Worm (Caenorhabditis elegans) whole organism, early embryonic: ENCODE measurements around the gene F14D7.14.

Experiments used
- B0310.2 ChIP-seq: sonication (generic microtip); optimal IDR thresholded peaks from 2 replicates; lab custom pipeline; 2016; ENCODE audit warnings: mild to moderate bottlenecking, missing genetic modification characterization, missing compliant biosample characterization
- F13C5.2 ChIP-seq: sonication (generic microtip); optimal IDR thresholded peaks from 2 replicates; lab custom pipeline; 2017; ENCODE audit warnings: mild to moderate bottlenecking, missing genetic modification characterization, inconsistent platforms, missing compliant biosample characterization
- aly-1 ChIP-seq: sonication (generic microtip); optimal IDR thresholded peaks from 2 replicates; lab custom pipeline; 2016; ENCODE audit warnings: missing genetic modification characterization, missing compliant biosample characterization
- ama-1 ChIP-seq: fragments of 150-350 bp; optimal IDR thresholded peaks from 2 replicates; lab custom pipeline; 2014
- ceh-13 ChIP-seq: fragments of 200-800 bp; sonication (Bioruptor generic); optimal IDR thresholded peaks from 2 replicates; lab custom pipeline; 2018; ENCODE audit warnings: mild to moderate bottlenecking, missing genetic modification characterization, missing compliant biosample characterization
- ceh-36 ChIP-seq: sonication (generic microtip); optimal IDR thresholded peaks from 2 replicates; lab custom pipeline; 2016; ENCODE audit warnings: missing genetic modification characterization, inconsistent platforms, missing compliant biosample characterization
- ets-7 ChIP-seq: sonication (generic microtip); optimal IDR thresholded peaks from 2 replicates; lab custom pipeline; 2016; ENCODE audit warnings: missing genotype, missing genetic modification characterization, missing compliant biosample characterization
- flt-1 ChIP-seq: fragments of 200-800 bp; sonication (Bioruptor generic); IDR thresholded peaks from 2 replicates; pipeline ENCODE4 v1.3.6; 2022; ENCODE audit warnings: missing genetic modification characterization, missing compliant biosample characterization
- hmg-4 ChIP-seq: fragments of 200-800 bp; sonication (Bioruptor generic); optimal IDR thresholded peaks from 2 replicates; lab custom pipeline; 2018; ENCODE audit warnings: mild to moderate bottlenecking, missing genetic modification characterization, missing compliant biosample characterization
- hnd-1 ChIP-seq: sonication (generic microtip); optimal IDR thresholded peaks from 2 replicates; lab custom pipeline; 2016; ENCODE audit warnings: missing genetic modification characterization, missing compliant biosample characterization
- scrt-1 ChIP-seq: fragments of 200-800 bp; sonication (Bioruptor generic); IDR thresholded peaks from 2 replicates; pipeline ENCODE4 v1.3.6; 2022; ENCODE audit warnings: missing genetic modification characterization, missing compliant biosample characterization
- sea-1 ChIP-seq: fragments of 200-800 bp; sonication (Bioruptor generic); conservative IDR thresholded peaks from 2 replicates; pipeline ENCODE4 v1.3.6; 2022; ENCODE audit warnings: missing genetic modification characterization, missing compliant biosample characterization
- tra-4 ChIP-seq: sonication (generic microtip); optimal IDR thresholded peaks from 2 replicates; lab custom pipeline; 2017; ENCODE audit warnings: missing genetic modification characterization, missing compliant biosample characterization

- no peak for TF ChIP-seq hnd-1 (tag; lab: Kevin White, UChicago)
- TF ChIP-seq ets-7, result no peak
- no peak for TF ChIP-seq aly-1 (tag; lab: Kevin White, UChicago)
- TF ChIP-seq ceh-36, result no peak
- TF ChIP-seq scrt-1 (GFP tag; lab: Robert Waterston, UW), result no peak
- TF ChIP-seq ceh-13, result no peak
- no peak for TF ChIP-seq ama-1 (lab: Kevin White, UChicago)
- TF ChIP-seq F13C5.2 (tag; lab: Kevin White, UChicago), result no peak
- TF ChIP-seq B0310.2, result no peak
- TF ChIP-seq hmg-4 (GFP tag; lab: Kevin White, UChicago), result no peak
- no peak for TF ChIP-seq sea-1 (GFP tag; lab: Robert Waterston, UW)
- TF ChIP-seq flt-1 (GFP tag; lab: Robert Waterston, UW), result no peak
- no peak for TF ChIP-seq tra-4 (tag; lab: Kevin White, UChicago)
These were observed 42.3 kb downstream of the F14D7.14 start for ce11 chrV:14352032-14352431.
